Fruit fly (Drosophila melanogaster): ENCODE data around the gene agt.

Gene agt

dm6 chr3R:6672303-6673007, 12.6 kb upstream of the agt start (continued):
- TF ChIP-seq B-H1 (GFP tag; IDR thresholded peaks at IDR 0.05) (no peak), chn (GFP tag; optimal IDR thresholded peaks at IDR 0.05) (no peak), CG12769 (tag; optimal IDR thresholded peaks at IDR 0.05) (no peak), ato (GFP tag; IDR thresholded peaks at IDR 0.05; ENCODE audit: partially characterized antibody) (peak; percentile 21; the same call in 1 of the 2 replicates), grn (GFP tag; optimal IDR thresholded peaks at IDR 0.05) (peak; percentile 74), dmrt11E (tag; optimal IDR thresholded peaks at IDR 0.05) (peak; percentile 51), CG2129 (GFP tag; IDR thresholded peaks at IDR 0.05; ENCODE audit: partially characterized antibody) (peak; percentile 38; the same call in 1 of the 2 replicates), CG8089 (GFP tag; optimal IDR thresholded peaks at IDR 0.05) (no peak), ase (GFP tag; IDR thresholded peaks at IDR 0.05) (no peak), ems (GFP tag; optimal IDR thresholded peaks at IDR 0.05) (no peak), CG11560 (tag; IDR thresholded peaks at IDR 0.05) (no peak), wor (GFP tag; IDR thresholded peaks at IDR 0.05) (no peak), CG2199 (GFP tag; IDR thresholded peaks at IDR 0.05) (0 out of 3 replicates have a peak, but pooled peaks have one; percentile 68), CG14860 (GFP tag; IDR thresholded peaks at IDR 0.05; ENCODE audit: partially characterized antibody) (peak; percentile 67), CoRest (tag; optimal IDR thresholded peaks at IDR 0.05) (peak; percentile 15), CG31388 (GFP tag; optimal IDR thresholded peaks at IDR 0.05) (no peak), vnd (GFP tag; IDR thresholded peaks at IDR 0.05; ENCODE audit: partially characterized antibody) (0 out of 3 replicates have a peak, but pooled peaks have one; percentile 51), Aef1 (GFP tag; IDR thresholded peaks at IDR 0.05) (no peak), CG31441 (GFP tag; IDR thresholded peaks at IDR 0.05) (0 out of 2 replicates have a peak, but pooled peaks have one; percentile 20), D19B (GFP tag; optimal IDR thresholded peaks at IDR 0.05) (peak; percentile 10), prd (optimal IDR thresholded peaks at IDR 0.05) (no peak), prd (GFP tag; IDR thresholded peaks at IDR 0.05) (0 out of 3 replicates have a peak, but pooled peaks have one; percentile 23), CG10979 (tag; optimal IDR thresholded peaks at IDR 0.05) (peak; percentile 31), inv (GFP tag; IDR thresholded peaks at IDR 0.05; ENCODE audit: partially characterized antibody) (peak; percentile 47; the same call in 1 of the 2 replicates), Blimp-1 (GFP tag; optimal IDR thresholded peaks at IDR 0.05) (peak; percentile 64), bigmax (GFP tag; optimal IDR thresholded peaks at IDR 0.05) (peak; percentile 80), lola (GFP tag; optimal IDR thresholded peaks at IDR 0.05) (peak in 1 of 3 experiments; percentile 65), gem (tag; optimal IDR thresholded peaks at IDR 0.05) (peak; percentile 21), CG10267 (tag; optimal IDR thresholded peaks at IDR 0.05) (peak; percentile 10), CG4404 (GFP tag; IDR thresholded peaks at IDR 0.05) (no peak), Dek (tag; optimal IDR thresholded peaks at IDR 0.05) (no peak), sd (tag; optimal IDR thresholded peaks at IDR 0.05) (peak; percentile 89), CG4707 (GFP tag; optimal IDR thresholded peaks at IDR 0.05) (no peak), CG7963 (GFP tag; IDR thresholded peaks at IDR 0.05; ENCODE audit: partially characterized antibody) (peak; percentile 59; the same call in 2 of the 3 replicates), CG18262 (tag; optimal IDR thresholded peaks at IDR 0.05) (peak; percentile 63), CG14710 (tag; optimal IDR thresholded peaks at IDR 0.05) (peak; percentile 28), CG5180 (GFP tag; optimal IDR thresholded peaks at IDR 0.05) (peak; percentile 78), CG16815 (GFP tag; optimal IDR thresholded peaks at IDR 0.05) (peak; percentile 4), CG13775 (GFP tag; optimal IDR thresholded peaks at IDR 0.05) (peak; percentile 18), chif (GFP tag; optimal IDR thresholded peaks at IDR 0.05) (peak in 1 of 2 experiments; percentile 4), CG7556 (GFP tag; optimal IDR thresholded peaks at IDR 0.05) (peak; percentile 49), croc (GFP tag; conservative IDR thresholded peaks at IDR 0.05) (no peak), Scr (GFP tag; IDR thresholded peaks at IDR 0.05; ENCODE audit: partially characterized antibody) (peak; percentile 58), phol (tag; optimal IDR thresholded peaks at IDR 0.05) (peak; percentile 16), D (optimal IDR thresholded peaks at IDR 0.05) (no peak), D (GFP tag; optimal IDR thresholded peaks at IDR 0.05) (peak; percentile 43), Deaf1 (tag; optimal IDR thresholded peaks at IDR 0.05) (peak; percentile 25), ind (GFP tag; optimal IDR thresholded peaks at IDR 0.05) (no peak)

Data from whole organism, embryonic.